Worm (Caenorhabditis elegans) whole organism, L3 larva: Measurements from ENCODE around the gene sphk-1.
A peak's percentile ranks its signal among the peaks of the same experiment; 100 is the strongest.

Experiments
- ZK546.5 ChIP-seq: sonication (generic microtip); optimal IDR thresholded peaks from 2 replicates; lab custom pipeline; 2017; ENCODE audit warnings: missing biosample characterization, missing genetic modification characterization
- aly-2 ChIP-seq: fragments of 150-350 bp; optimal IDR thresholded peaks from 2 replicates; lab custom pipeline; 2014; ENCODE audit warnings: missing biosample characterization, missing genetic modification characterization
- ama-1 ChIP-seq: fragments of 150-350 bp; optimal IDR thresholded peaks from 2 replicates; lab custom pipeline; 2018
- ceh-16 ChIP-seq: sonication (generic microtip); optimal IDR thresholded peaks from 2 replicates; lab custom pipeline; 2017; ENCODE audit warnings: missing biosample characterization, missing genetic modification characterization
- ceh-28 ChIP-seq: fragments of 150-350 bp; optimal IDR thresholded peaks from 2 replicates; lab custom pipeline; 2014; ENCODE audit warnings: missing biosample characterization, missing genetic modification reagents, missing genetic modification characterization
- ceh-82 ChIP-seq: fragments of 150-350 bp; optimal IDR thresholded peaks from 2 replicates; lab custom pipeline; 2014; ENCODE audit warnings: missing biosample characterization, missing genetic modification characterization
- ceh-9 ChIP-seq: sonication (generic microtip); optimal IDR thresholded peaks from 2 replicates; lab custom pipeline; 2018; ENCODE audit warnings: missing biosample characterization, missing genetic modification characterization
- daf-12 ChIP-seq: fragments of 150-350 bp; optimal IDR thresholded peaks from 2 replicates; lab custom pipeline; 2014; ENCODE audit warnings: missing biosample characterization, missing genetic modification reagents, missing genetic modification characterization
- egl-27 ChIP-seq: sonication (generic microtip); optimal IDR thresholded peaks from 4 replicates; lab custom pipeline; 2017; ENCODE audit warnings: missing biosample characterization, missing genetic modification reagents, missing genetic modification characterization
- egl-5 ChIP-seq: fragments of 150-350 bp; optimal IDR thresholded peaks from 2 replicates; lab custom pipeline; 2017; ENCODE audit warnings: missing biosample characterization, missing genetic modification reagents, missing genetic modification characterization, inconsistent platforms
- elt-1 ChIP-seq: fragments of 150-350 bp; optimal IDR thresholded peaks from 2 replicates; lab custom pipeline; 2014; ENCODE audit warnings: missing biosample characterization, missing genetic modification characterization
- elt-2 ChIP-seq: sonication (generic microtip); optimal IDR thresholded peaks from 2 replicates; lab custom pipeline; 2016; ENCODE audit warnings: missing genetic modification reagents, mild to moderate bottlenecking, missing genetic modification characterization, missing compliant biosample characterization
- elt-3 ChIP-seq, 3 experiments: fragments of 150-350 bp in 1 of 3; sonication (generic microtip) in 2 of 3; optimal IDR thresholded peaks; 2 replicates in 2 of 3; 4 replicates in 1 of 3; lab custom pipeline; 2014 to 2017; ENCODE audit warnings: missing biosample characterization in 3 of 3, missing genetic modification characterization in 3 of 3
- eor-1 ChIP-seq, 2 experiments: fragments of 150-350 bp; optimal IDR thresholded peaks; 2 replicates each; lab custom pipeline; 2014 to 2018; ENCODE audit warnings: missing biosample characterization in 2 of 2, missing genetic modification characterization in 2 of 2
- fkh-10 ChIP-seq: sonication (generic microtip); optimal IDR thresholded peaks from 2 replicates; lab custom pipeline; 2017; ENCODE audit warnings: missing biosample characterization, missing genetic modification reagents, missing genetic modification characterization
- fkh-2 ChIP-seq: fragments of 150-350 bp; optimal IDR thresholded peaks from 2 replicates; lab custom pipeline; 2014; ENCODE audit warnings: missing biosample characterization, missing genetic modification reagents, missing genetic modification characterization
- fos-1 ChIP-seq: fragments of 150-350 bp; optimal IDR thresholded peaks from 2 replicates; lab custom pipeline; 2014; ENCODE audit warnings: missing biosample characterization, missing genetic modification characterization
- hmg-11 ChIP-seq: sonication (generic microtip); optimal IDR thresholded peaks from 2 replicates; lab custom pipeline; 2016; ENCODE audit warnings: missing genetic modification characterization, missing compliant biosample characterization
- jun-1 ChIP-seq: fragments of 150-350 bp; optimal IDR thresholded peaks from 2 replicates; lab custom pipeline; 2014; ENCODE audit warnings: missing biosample characterization, missing genetic modification reagents, missing genetic modification characterization
- lin-15B ChIP-seq: fragments of 150-350 bp; optimal IDR thresholded peaks from 2 replicates; lab custom pipeline; 2014; ENCODE audit warnings: missing biosample characterization, missing genetic modification characterization
- lin-39 ChIP-seq: fragments of 150-350 bp; optimal IDR thresholded peaks from 2 replicates; lab custom pipeline; 2018; ENCODE audit warnings: missing biosample characterization, missing genetic modification reagents, missing genetic modification characterization
- lsy-12 ChIP-seq: sonication (generic microtip); optimal IDR thresholded peaks from 2 replicates; lab custom pipeline; 2016; ENCODE audit warnings: mild to moderate bottlenecking, missing genetic modification characterization, missing compliant biosample characterization
- mdl-1 ChIP-seq: fragments of 150-350 bp; optimal IDR thresholded peaks from 2 replicates; lab custom pipeline; 2014; ENCODE audit warnings: missing biosample characterization, missing genetic modification characterization
- mml-1 ChIP-seq: fragments of 150-350 bp; sonication (generic microtip); optimal IDR thresholded peaks from 3 replicates; lab custom pipeline; 2014; ENCODE audit warnings: missing biosample characterization, missing genetic modification characterization
- nfya-1 ChIP-seq: sonication (generic microtip); optimal IDR thresholded peaks from 2 replicates; lab custom pipeline; 2017; ENCODE audit warnings: missing genetic modification characterization, mild to moderate bottlenecking, missing compliant biosample characterization, antibody characterized with exemption, moderate library complexity; ENCODE audit not compliant: insufficient read depth
- nhr-11 ChIP-seq: fragments of 150-350 bp; optimal IDR thresholded peaks from 2 replicates; lab custom pipeline; 2014; ENCODE audit warnings: missing biosample characterization, missing genetic modification characterization
- nhr-12 ChIP-seq: fragments of 150-350 bp; optimal IDR thresholded peaks from 2 replicates; lab custom pipeline; 2014; ENCODE audit warnings: missing biosample characterization, missing genetic modification characterization
- nhr-237 ChIP-seq: fragments of 150-350 bp; optimal IDR thresholded peaks from 2 replicates; lab custom pipeline; 2014; ENCODE audit warnings: missing biosample characterization, missing genetic modification characterization
- nhr-25 ChIP-seq: sonication (generic microtip); optimal IDR thresholded peaks from 2 replicates; lab custom pipeline; 2017; ENCODE audit warnings: missing biosample characterization, missing genetic modification characterization
- nhr-43 ChIP-seq: sonication (generic microtip); optimal IDR thresholded peaks from 2 replicates; lab custom pipeline; 2016; ENCODE audit warnings: mild to moderate bottlenecking, missing genetic modification characterization, missing compliant biosample characterization; ENCODE audit not compliant: poor library complexity, severe bottlenecking
- nhr-76 ChIP-seq: fragments of 150-350 bp; sonication (generic microtip); optimal IDR thresholded peaks from 5 replicates; lab custom pipeline; 2014; ENCODE audit warnings: missing biosample characterization, missing genetic modification characterization
- nhr-77 ChIP-seq: fragments of 150-350 bp; optimal IDR thresholded peaks from 2 replicates; lab custom pipeline; 2014; ENCODE audit warnings: missing biosample characterization, missing genetic modification characterization
- pha-4 ChIP-seq: fragments of 150-350 bp; optimal IDR thresholded peaks from 2 replicates; lab custom pipeline; 2014; ENCODE audit warnings: missing biosample characterization, missing genetic modification reagents, missing genetic modification characterization
- pqm-1 ChIP-seq: fragments of 150-350 bp; optimal IDR thresholded peaks from 2 replicates; lab custom pipeline; 2017; ENCODE audit warnings: missing biosample characterization, missing genetic modification characterization, inconsistent platforms
- sea-2 ChIP-seq: fragments of 150-350 bp; sonication (generic microtip); optimal IDR thresholded peaks from 4 replicates; lab custom pipeline; 2014; ENCODE audit warnings: missing biosample characterization, missing genetic modification reagents, missing genetic modification characterization
- skn-1 ChIP-seq: fragments of 150-350 bp; optimal IDR thresholded peaks from 2 replicates; lab custom pipeline; 2014; ENCODE audit warnings: missing biosample characterization, missing genetic modification characterization
- snpc-4 ChIP-seq: fragments of 150-350 bp; optimal IDR thresholded peaks from 2 replicates; lab custom pipeline; 2014; ENCODE audit warnings: missing biosample characterization, missing genetic modification characterization
- tbx-2 ChIP-seq: sonication (generic microtip); optimal IDR thresholded peaks from 2 replicates; lab custom pipeline; 2016; ENCODE audit warnings: mild to moderate bottlenecking, missing genetic modification characterization, missing compliant biosample characterization
- unc-39 ChIP-seq: sonication (generic microtip); optimal IDR thresholded peaks from 4 replicates; lab custom pipeline; 2017; ENCODE audit warnings: missing biosample characterization, missing genetic modification characterization
- unc-62 ChIP-seq: fragments of 150-350 bp; sonication (generic microtip); optimal IDR thresholded peaks from 4 replicates; lab custom pipeline; 2014; ENCODE audit warnings: missing biosample characterization, missing genetic modification reagents, missing genetic modification characterization
- zag-1 ChIP-seq: fragments of 150-350 bp; optimal IDR thresholded peaks from 2 replicates; lab custom pipeline; 2014; ENCODE audit warnings: missing biosample characterization, missing genetic modification characterization
- ztf-11 ChIP-seq: fragments of 150-350 bp; optimal IDR thresholded peaks from 2 replicates; lab custom pipeline; 2014; ENCODE audit warnings: missing biosample characterization, missing genetic modification characterization
- ztf-4 ChIP-seq: fragments of 150-350 bp; optimal IDR thresholded peaks from 2 replicates; lab custom pipeline; 2014; ENCODE audit warnings: missing biosample characterization, missing genetic modification characterization

The sphk-1 gene

ce11 chrII:8746298-8746775 is 44.9 kb upstream of the sphk-1 start:
- TF ChIP-seq ztf-4 = peak; percentile 20
- TF ChIP-seq hmg-11 = no peak
- TF ChIP-seq tbx-2 (tag; lab: Kevin White, UChicago) = no peak
- no peak for TF ChIP-seq lsy-12 (tag; lab: Kevin White, UChicago)
- no peak for TF ChIP-seq pha-4
- no peak for TF ChIP-seq ceh-82 (tag; lab: Kevin White, UChicago)
- no peak for TF ChIP-seq lin-15B (tag; lab: Kevin White, UChicago)
- peak; percentile 32 for TF ChIP-seq lin-39
- peak; percentile 79 for TF ChIP-seq nhr-25 (tag; lab: Kevin White, UChicago)
- no peak for TF ChIP-seq unc-39
- TF ChIP-seq mml-1 (tag; lab: Kevin White, UChicago) = no peak
- no peak for TF ChIP-seq eor-1 (tag; optimal IDR thresholded peaks at IDR 0.05; lab: Kevin White, UChicago)
- TF ChIP-seq aly-2 = no peak
- peak; percentile 69 for TF ChIP-seq nhr-43 (tag; lab: Kevin White, UChicago)
- no peak for TF ChIP-seq jun-1 (tag; lab: Kevin White, UChicago)
- TF ChIP-seq ama-1 (lab: Kevin White, UChicago) = peak; percentile 92
- TF ChIP-seq nhr-76 = no peak
- TF ChIP-seq nhr-11 = no peak
- no peak for TF ChIP-seq nfya-1
- no peak for TF ChIP-seq nhr-237 (tag; lab: Kevin White, UChicago)

ce11 chrII:8745449-8746297 is 44.2 kb upstream of the sphk-1 start:
- TF ChIP-seq zag-1 (tag; lab: Kevin White, UChicago) (no peak), elt-3 (tag; optimal IDR thresholded peaks at IDR 0.05; lab: Kevin White, UChicago) (no peak), jun-1 (tag; lab: Kevin White, UChicago) (no peak), nhr-25 (tag; lab: Kevin White, UChicago) (peak; percentile 6), pha-4 (peak; percentile 58), nhr-43 (tag; lab: Kevin White, UChicago) (peak; percentile 72), ceh-16 (tag; lab: Kevin White, UChicago) (no peak), ama-1 (lab: Kevin White, UChicago) (peak; percentile 97), aly-2 (no peak), lin-39 (no peak), hmg-11 (no peak), fkh-10 (GFP tag; lab: Kevin White, UChicago) (no peak)

ce11 chrII:8744555-8745448 is 43.3 kb upstream of the sphk-1 start:
- no peak for TF ChIP-seq egl-5 (tag; lab: Kevin White, UChicago)
- no peak for TF ChIP-seq nhr-76
- no peak for TF ChIP-seq snpc-4 (tag; lab: Kevin White, UChicago)
- TF ChIP-seq mdl-1 = peak; percentile 14
- TF ChIP-seq aly-2 = no peak
- TF ChIP-seq elt-2 (tag; lab: Kevin White, UChicago) = peak; percentile 24
- TF ChIP-seq nhr-77 (tag; lab: Kevin White, UChicago) = no peak
- no peak for TF ChIP-seq eor-1 (tag; optimal IDR thresholded peaks at IDR 0.05; lab: Kevin White, UChicago)
- TF ChIP-seq ztf-4 = peak; percentile 4
- TF ChIP-seq daf-12 (tag; lab: Kevin White, UChicago) = no peak
- no peak for TF ChIP-seq ceh-28 (tag; lab: Kevin White, UChicago)
- TF ChIP-seq ZK546.5 (tag; lab: Kevin White, UChicago) = no peak
- TF ChIP-seq skn-1 (tag; lab: Kevin White, UChicago) = no peak
- TF ChIP-seq hmg-11 = no peak
- TF ChIP-seq fkh-2 (tag; lab: Kevin White, UChicago) = no peak
- TF ChIP-seq ceh-82 (tag; lab: Kevin White, UChicago) = no peak
- TF ChIP-seq lin-39 = peak; percentile 47
- no peak for TF ChIP-seq egl-27 (tag; lab: Kevin White, UChicago)
- no peak for TF ChIP-seq ceh-9 (tag; lab: Kevin White, UChicago)
- no peak for TF ChIP-seq unc-62 (GFP tag; lab: Kevin White, UChicago)
- peak; percentile 37 for TF ChIP-seq nfya-1
- no peak for TF ChIP-seq tbx-2 (tag; lab: Kevin White, UChicago)
- no peak for TF ChIP-seq sea-2
- no peak for TF ChIP-seq fos-1 (tag; lab: Kevin White, UChicago)
- no peak for TF ChIP-seq ceh-16 (tag; lab: Kevin White, UChicago)
- peak; percentile 85 for TF ChIP-seq nhr-25 (tag; lab: Kevin White, UChicago)
- TF ChIP-seq nhr-11 = no peak
- no peak for TF ChIP-seq fkh-10 (GFP tag; lab: Kevin White, UChicago)
- peak; percentile 96 for TF ChIP-seq ama-1 (lab: Kevin White, UChicago)
- peak; percentile 41 for TF ChIP-seq pha-4
- no peak for TF ChIP-seq elt-3 (tag; optimal IDR thresholded peaks at IDR 0.05; lab: Kevin White, UChicago)
- no peak for TF ChIP-seq lin-15B (tag; lab: Kevin White, UChicago)
- no peak for TF ChIP-seq ztf-11 (tag; lab: Kevin White, UChicago)
- no peak for TF ChIP-seq elt-1 (tag; lab: Kevin White, UChicago)
- no peak for TF ChIP-seq nhr-12 (tag; lab: Kevin White, UChicago)
- peak; percentile 3 for TF ChIP-seq pqm-1
